Worm (Caenorhabditis elegans) whole organism, L4 larva: ENCODE data around the gene ceh-48.

Source experiments
- ZK337.2 ChIP-seq: fragments of 200-800 bp; sonication (Bioruptor generic); IDR thresholded peaks from 2 replicates; pipeline ENCODE4 v1.3.6; 2022; ENCODE audit warnings: missing genetic modification reagents, missing genetic modification characterization, missing compliant biosample characterization
- skn-1 ChIP-seq: fragments of 150-350 bp; optimal IDR thresholded peaks from 2 replicates; lab custom pipeline; 2014; ENCODE audit warnings: missing biosample characterization, missing genetic modification characterization

DNA sequence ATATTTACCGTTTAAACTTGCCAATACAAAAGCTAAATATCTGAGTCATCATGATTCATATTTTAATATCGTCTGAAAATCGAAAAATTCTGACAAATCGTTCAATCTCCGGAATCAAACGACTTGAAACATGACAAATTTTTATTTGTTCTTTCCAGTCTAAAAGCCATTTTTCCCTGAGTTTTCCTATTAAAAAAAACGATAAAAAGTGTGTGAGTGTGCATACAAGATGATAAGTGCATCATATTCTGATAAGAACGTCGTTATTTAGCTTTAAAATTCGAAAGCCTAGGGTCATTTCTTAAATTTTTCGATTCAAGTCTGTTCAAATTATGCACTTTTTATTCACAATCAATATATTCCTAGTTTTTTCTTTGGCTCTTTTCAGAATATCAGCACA, 18.0 kb downstream of the ceh-48 start, which contains the start of gene H20E11.1:
- TF ChIP-seq skn-1 (no peak), ZK337.2 (GFP tag; lab: Robert Waterston, UW) (no peak)
